Fruit fly (Drosophila melanogaster) whole organism, embryonic: ENCODE data around the gene CG12998.

Source experiments
- Atf-2 ChIP-seq: fragments of 200-800 bp; sonication (Bioruptor generic); optimal IDR thresholded peaks from 2 replicates; lab custom pipeline; 2016; ENCODE audit warnings: missing biosample characterization, missing genetic modification characterization
- Bdp1 ChIP-seq: fragments of 200-800 bp; sonication (Bioruptor generic); optimal IDR thresholded peaks from 3 replicates; lab custom pipeline; 2016; ENCODE audit warnings: missing biosample characterization, missing genetic modification characterization
- BtbVII ChIP-seq: fragments of 200-800 bp; sonication (Bioruptor generic); optimal IDR thresholded peaks from 3 replicates; lab custom pipeline; 2017; ENCODE audit warnings: missing biosample characterization, mild to moderate bottlenecking, missing genetic modification characterization
- Bteb2 ChIP-seq: fragments of 200-800 bp; sonication (Bioruptor generic); optimal IDR thresholded peaks from 2 replicates; lab custom pipeline; 2016; ENCODE audit warnings: missing biosample characterization, missing genetic modification characterization
- CG10274 ChIP-seq: fragments of 200-800 bp; sonication (Bioruptor generic); optimal IDR thresholded peaks from 3 replicates; lab custom pipeline; 2017; ENCODE audit warnings: missing biosample characterization, mild to moderate bottlenecking, missing genetic modification characterization
- CG10654 ChIP-seq: fragments of 200-800 bp; sonication (Bioruptor generic); optimal IDR thresholded peaks from 2 replicates; lab custom pipeline; 2016; ENCODE audit warnings: missing biosample characterization, missing genetic modification characterization
- CG12155 ChIP-seq: fragments of 200-800 bp; sonication (Bioruptor generic); optimal IDR thresholded peaks from 3 replicates; lab custom pipeline; 2016; ENCODE audit warnings: missing biosample characterization, missing genetic modification characterization
- CG14667 ChIP-seq: fragments of 200-800 bp; sonication (Bioruptor generic); IDR thresholded peaks from 2 replicates; pipeline ENCODE4 v1.3.6; 2022; ENCODE audit warnings: missing biosample characterization, missing genetic modification characterization
- CG17829 ChIP-seq: fragments of 200-800 bp; optimal IDR thresholded peaks from 2 replicates; lab custom pipeline; 2019; ENCODE audit warnings: missing biosample characterization, mild to moderate bottlenecking, missing genetic modification characterization, moderate library complexity
- CG18011 ChIP-seq: fragments of 200-800 bp; sonication (Bioruptor generic); optimal IDR thresholded peaks from 2 replicates; lab custom pipeline; 2017; ENCODE audit warnings: missing biosample characterization, missing genetic modification characterization, mild to moderate bottlenecking, moderate library complexity, missing genotype
- CG1832 ChIP-seq: fragments of 200-800 bp; sonication (Bioruptor generic); optimal IDR thresholded peaks from 2 replicates; lab custom pipeline; 2017; ENCODE audit warnings: missing biosample characterization, mild to moderate bottlenecking, missing genetic modification characterization, inconsistent platforms
- CG2199 ChIP-seq: fragments of 200-800 bp; sonication (Bioruptor generic); IDR thresholded peaks from 3 replicates; pipeline ENCODE4 v1.3.6; 2022; ENCODE audit warnings: missing biosample characterization, missing genetic modification characterization
- CG2712 ChIP-seq: fragments of 200-800 bp; optimal IDR thresholded peaks from 3 replicates; lab custom pipeline; 2019; ENCODE audit warnings: missing biosample characterization, mild to moderate bottlenecking, missing genetic modification characterization, moderate library complexity
- CG30020 ChIP-seq: fragments of 200-800 bp; optimal IDR thresholded peaks from 2 replicates; lab custom pipeline; 2019; ENCODE audit warnings: missing biosample characterization, mild to moderate bottlenecking, missing genetic modification characterization, moderate library complexity
- CG30431 ChIP-seq: fragments of 200-800 bp; sonication (Bioruptor generic); optimal IDR thresholded peaks from 2 replicates; lab custom pipeline; 2017; ENCODE audit warnings: missing biosample characterization, missing genetic modification characterization
- CG31388 ChIP-seq: fragments of 200-800 bp; sonication (Bioruptor generic); optimal IDR thresholded peaks from 2 replicates; lab custom pipeline; 2016; ENCODE audit warnings: missing biosample characterization, missing genetic modification characterization
- CG3726 ChIP-seq: fragments of 200-800 bp; sonication (Bioruptor generic); IDR thresholded peaks from 3 replicates; pipeline ENCODE4, ENCODE4 v1.3.6; 2022; ENCODE audit warnings: missing biosample characterization, missing genetic modification characterization
- CG8478 ChIP-seq: fragments of >200 bp; optimal IDR thresholded peaks from 2 replicates; lab custom pipeline; 2018
- CG8924 ChIP-seq: fragments of 200-800 bp; optimal IDR thresholded peaks from 3 replicates; lab custom pipeline; 2019; ENCODE audit warnings: missing biosample characterization, mild to moderate bottlenecking, missing genetic modification characterization, moderate library complexity
- CG8944 ChIP-seq: fragments of 200-800 bp; sonication (Bioruptor generic); optimal IDR thresholded peaks from 3 replicates; lab custom pipeline; 2016; ENCODE audit warnings: missing biosample characterization, missing genetic modification characterization
- CTCF ChIP-seq: fragments of 200-800 bp; sonication (Bioruptor generic); optimal IDR thresholded peaks from 2 replicates; lab custom pipeline; 2017; ENCODE audit warnings: missing biosample characterization, mild to moderate bottlenecking, missing genetic modification characterization, moderate library complexity
- Chrac-16 ChIP-seq: fragments of 200-800 bp; sonication (Bioruptor generic); optimal IDR thresholded peaks from 3 replicates; lab custom pipeline; 2016; ENCODE audit warnings: missing biosample characterization, missing genetic modification characterization
- E2f1 ChIP-seq: fragments of 200-800 bp; sonication (Bioruptor generic); IDR thresholded peaks from 2 replicates; pipeline ENCODE4 v1.3.6; 2022; ENCODE audit warnings: missing biosample characterization, missing genetic modification characterization
- HLH54F ChIP-seq: fragments of 200-800 bp; sonication (Bioruptor generic); optimal IDR thresholded peaks from 3 replicates; lab custom pipeline; 2016; ENCODE audit warnings: missing biosample characterization, missing genetic modification characterization
- HLHmδ ChIP-seq: fragments of 200-800 bp; sonication (Bioruptor generic); optimal IDR thresholded peaks from 2 replicates; lab custom pipeline; 2018; ENCODE audit warnings: missing biosample characterization, mild to moderate bottlenecking, missing genetic modification characterization, moderate library complexity
- Hr78 ChIP-seq, 2 experiments: fragments of 200-800 bp in 1 of 2; fragments of >200 bp in 1 of 2; sonication (Bioruptor generic) in 1 of 2; optimal IDR thresholded peaks; 2 replicates each; lab custom pipeline; 2017 to 2019; ENCODE audit warnings: missing biosample characterization in 2 of 2, missing genetic modification characterization in 2 of 2, mild to moderate bottlenecking in 1 of 2, moderate library complexity in 1 of 2
- Lpt ChIP-seq: fragments of >200 bp; optimal IDR thresholded peaks from 2 replicates; lab custom pipeline; 2018; ENCODE audit warnings: missing biosample characterization, missing genetic modification characterization
- Nf-YA ChIP-seq: fragments of 200-800 bp; sonication (Bioruptor generic); IDR thresholded peaks from 2 replicates; pipeline ENCODE4 v1.3.6; 2022; ENCODE audit warnings: missing biosample characterization, missing genetic modification characterization
- Xrp1 ChIP-seq: fragments of 200-800 bp; sonication (Bioruptor generic); IDR thresholded peaks from 2 replicates; pipeline ENCODE4 v1.3.6; 2022; ENCODE audit warnings: missing biosample characterization, missing genetic modification characterization
- ara ChIP-seq: fragments of 200-800 bp; sonication (Bioruptor generic); IDR thresholded peaks from 2 replicates; pipeline ENCODE4 v1.3.6; 2022; ENCODE audit warnings: missing biosample characterization, missing genetic modification characterization
- bcd ChIP-seq: fragments of 200-800 bp; sonication (Bioruptor generic); optimal IDR thresholded peaks from 2 replicates; lab custom pipeline; 2017; ENCODE audit warnings: missing biosample characterization, mild to moderate bottlenecking, missing genetic modification characterization
- bsh ChIP-seq, 2 experiments: fragments of 200-800 bp; sonication (Bioruptor generic); optimal IDR thresholded peaks; 2 replicates each; lab custom pipeline; 2017 to 2018; ENCODE audit warnings: mild to moderate bottlenecking in 2 of 2, missing biosample characterization in 2 of 2, missing genetic modification characterization in 2 of 2, moderate library complexity in 1 of 2
- btn ChIP-seq: fragments of 200-800 bp; sonication (Bioruptor generic); optimal IDR thresholded peaks from 2 replicates; lab custom pipeline; 2016; ENCODE audit warnings: missing biosample characterization, missing genetic modification characterization
- dati ChIP-seq: fragments of 200-800 bp; sonication (Bioruptor generic); IDR thresholded peaks from 2 replicates; pipeline ENCODE4 v1.3.6; 2022; ENCODE audit warnings: missing biosample characterization, missing genetic modification characterization
- ewg ChIP-seq: fragments of 200-800 bp; sonication (Bioruptor generic); optimal IDR thresholded peaks from 3 replicates; lab custom pipeline; 2017; ENCODE audit warnings: mild to moderate bottlenecking, missing biosample characterization, missing genetic modification reagents, missing genetic modification characterization
- gem ChIP-seq: fragments of 200-800 bp; sonication (Bioruptor generic); optimal IDR thresholded peaks from 2 replicates; lab custom pipeline; 2019; ENCODE audit warnings: missing biosample characterization, mild to moderate bottlenecking, missing genetic modification characterization, moderate library complexity
- gsb-n ChIP-seq: fragments of 200-800 bp; sonication (Bioruptor generic); optimal IDR thresholded peaks from 3 replicates; lab custom pipeline; 2018; ENCODE audit warnings: missing biosample characterization, mild to moderate bottlenecking, missing genetic modification characterization
- hkb ChIP-seq, 2 experiments: fragments of 200-800 bp in 1 of 2; fragments of >200 bp in 1 of 2; sonication (Bioruptor generic) in 1 of 2; IDR thresholded peaks in 1 of 2; optimal IDR thresholded peaks in 1 of 2; 2 replicates each; pipeline versions ENCODE4 v1.3.6 to Lab custom; 2017 to 2022; ENCODE audit warnings: missing biosample characterization in 1 of 2, missing genetic modification characterization in 1 of 2
- kni ChIP-seq: fragments of 200-800 bp; sonication (Bioruptor generic); optimal IDR thresholded peaks from 3 replicates; lab custom pipeline; 2017; ENCODE audit warnings: mild to moderate bottlenecking, missing biosample characterization, missing genetic modification reagents, missing genetic modification characterization
- luna ChIP-seq: fragments of 200-800 bp; sonication (Bioruptor generic); optimal IDR thresholded peaks from 2 replicates; lab custom pipeline; 2016; ENCODE audit warnings: missing biosample characterization, missing genetic modification characterization
- pan ChIP-seq, 4 experiments: fragments of >200 bp in 3 of 4; fragments of 200-800 bp in 1 of 4; sonication (Bioruptor generic) in 1 of 4; optimal IDR thresholded peaks in 3 of 4; IDR thresholded peaks in 1 of 4; 2 replicates each; pipeline versions ENCODE4 v1.3.6 to Lab custom; 2017 to 2022; ENCODE audit warnings: missing biosample characterization in 2 of 4, missing genetic modification characterization in 2 of 4, mixed read lengths in 1 of 4
- pros ChIP-seq: fragments of 200-800 bp; sonication (Bioruptor generic); optimal IDR thresholded peaks from 3 replicates; lab custom pipeline; 2019; ENCODE audit warnings: missing biosample characterization, mild to moderate bottlenecking, missing genetic modification characterization, moderate library complexity
- run ChIP-seq: fragments of 200-800 bp; sonication (Bioruptor generic); optimal IDR thresholded peaks from 3 replicates; lab custom pipeline; 2018; ENCODE audit warnings: missing biosample characterization, mild to moderate bottlenecking, missing genetic modification characterization
- shn ChIP-seq: fragments of 200-800 bp; sonication (Bioruptor generic); optimal IDR thresholded peaks from 3 replicates; lab custom pipeline; 2016; ENCODE audit warnings: missing biosample characterization, missing genetic modification characterization
- sim ChIP-seq: fragments of 200-800 bp; sonication (Bioruptor generic); IDR thresholded peaks from 2 replicates; pipeline ENCODE4 v1.3.6; 2022; ENCODE audit warnings: missing biosample characterization, missing genetic modification characterization
- ssp ChIP-seq: fragments of 200-800 bp; sonication (Bioruptor generic); IDR thresholded peaks from 2 replicates; pipeline ENCODE4 v1.3.6; 2022; ENCODE audit warnings: missing biosample characterization, missing genetic modification characterization
- stc ChIP-seq: fragments of 200-800 bp; sonication (Bioruptor generic); IDR thresholded peaks from 2 replicates; pipeline ENCODE4 v1.3.6; 2022; ENCODE audit warnings: missing biosample characterization, missing genetic modification characterization
- tap ChIP-seq: fragments of 200-800 bp; optimal IDR thresholded peaks from 3 replicates; lab custom pipeline; 2019; ENCODE audit warnings: missing biosample characterization, mild to moderate bottlenecking, missing genetic modification characterization, moderate library complexity
- toy ChIP-seq: fragments of 200-800 bp; sonication (Bioruptor generic); IDR thresholded peaks from 2 replicates; pipeline ENCODE4 v1.3.6; 2022; ENCODE audit warnings: missing biosample characterization, missing genetic modification characterization
- unpg ChIP-seq: fragments of 200-800 bp; sonication (Bioruptor generic); optimal IDR thresholded peaks from 3 replicates; lab custom pipeline; 2018; ENCODE audit warnings: missing biosample characterization, mild to moderate bottlenecking, missing genetic modification characterization, moderate library complexity
- wor ChIP-seq: fragments of 200-800 bp; sonication (Bioruptor generic); IDR thresholded peaks from 2 replicates; pipeline ENCODE4 v1.3.6; 2022; ENCODE audit warnings: missing biosample characterization, missing genetic modification characterization

The CG12998 gene

DNA sequence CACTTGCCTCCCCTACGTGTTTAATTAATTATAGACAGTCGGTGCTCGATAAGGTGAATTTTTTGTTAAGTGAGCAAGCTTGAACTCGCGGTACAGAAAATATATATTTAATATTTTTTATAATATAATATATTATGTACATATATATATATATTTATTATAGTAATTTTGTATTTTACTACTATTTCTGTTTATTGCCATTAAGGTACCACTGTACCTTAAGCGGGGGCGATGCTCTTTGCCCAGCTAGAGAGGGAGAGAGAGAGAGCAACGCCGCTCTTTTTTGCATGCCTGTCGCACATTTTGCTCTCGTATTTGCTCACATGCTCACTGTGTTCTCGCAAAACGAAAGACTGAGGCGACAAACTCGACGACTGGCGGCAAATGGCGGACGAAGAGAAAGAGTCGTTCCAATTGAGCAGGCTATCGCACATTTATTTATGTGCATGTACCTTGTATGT lies 48.0 kb upstream of the CG12998 start (continued):
- TF ChIP-seq pan (optimal IDR thresholded peaks at IDR 0.05; lab: Kevin White, UChicago) = no peak
- TF ChIP-seq pan (GFP tag; optimal IDR thresholded peaks at IDR 0.05 in 1 of 2, IDR thresholded peaks at IDR 0.05 in 1 of 2) = peak in 1 of 2 experiments; percentile 67
- TF ChIP-seq CG1832 (GFP tag; lab: Kevin White, UChicago) = no peak
- TF ChIP-seq CG14667 (GFP tag; lab: Robert Waterston, UW) = 0 out of 2 replicates have a peak, but pooled peaks have one; percentile 11
- no peak for TF ChIP-seq sim
- TF ChIP-seq unpg (GFP tag; lab: Kevin White, UChicago) = peak; percentile 57
- TF ChIP-seq Lpt = no peak
- TF ChIP-seq btn = no peak
- TF ChIP-seq CG12155 = no peak
- no peak for TF ChIP-seq ewg (GFP tag; lab: Kevin White, UChicago)
- TF ChIP-seq luna (GFP tag; lab: Kevin White, UChicago) = no peak
- no peak for TF ChIP-seq CTCF (GFP tag; lab: Kevin White, UChicago)
- peak; percentile 53 for TF ChIP-seq CG8924 (tag; lab: Kevin White, UChicago)
- TF ChIP-seq CG30431 (GFP tag; lab: Kevin White, UChicago) = no peak
- TF ChIP-seq BtbVII (GFP tag; lab: Kevin White, UChicago) = peak; percentile 29
- no peak for TF ChIP-seq Nf-YA (GFP tag; lab: Robert Waterston, UW)
- no peak for TF ChIP-seq hkb (optimal IDR thresholded peaks at IDR 0.05; lab: Kevin White, UChicago)
- TF ChIP-seq hkb (GFP tag; IDR thresholded peaks at IDR 0.05; lab: Robert Waterston, UW) = peak; percentile 55; the same call in 1 of the 2 replicates
- peak; percentile 26 for TF ChIP-seq CG17829 (tag; lab: Kevin White, UChicago)
- TF ChIP-seq pros (GFP tag; lab: Kevin White, UChicago) = no peak
- TF ChIP-seq CG8478 (lab: Kevin White, UChicago) = no peak
- no peak for TF ChIP-seq CG2199
- no peak for TF ChIP-seq CG8944
- peak; percentile 16 for TF ChIP-seq tap
- 0 out of 2 replicates have a peak, but pooled peaks have one; percentile 28 for TF ChIP-seq stc (GFP tag; lab: Robert Waterston, UW)
- no peak for TF ChIP-seq Bteb2 (GFP tag; lab: Kevin White, UChicago)
- TF ChIP-seq HLH54F (GFP tag; lab: Kevin White, UChicago) = no peak
- no peak for TF ChIP-seq CG3726
- TF ChIP-seq CG10654 = no peak
- TF ChIP-seq CG18011 (GFP tag; lab: Kevin White, UChicago) = no peak
- TF ChIP-seq toy (GFP tag; lab: Robert Waterston, UW) = no peak
- TF ChIP-seq Atf-2 (GFP tag; lab: Kevin White, UChicago) = no peak
- TF ChIP-seq kni (GFP tag; lab: Kevin White, UChicago) = no peak
- peak; percentile 24 for TF ChIP-seq bcd
- 0 out of 2 replicates have a peak, but pooled peaks have one; percentile 32 for TF ChIP-seq E2f1
- no peak for TF ChIP-seq HLHmδ (GFP tag; lab: Kevin White, UChicago)
- TF ChIP-seq dati (GFP tag; lab: Robert Waterston, UW) = no peak
- TF ChIP-seq CG2712 (tag; lab: Kevin White, UChicago) = peak; percentile 36
- 0 out of 2 replicates have a peak, but pooled peaks have one; percentile 14 for TF ChIP-seq ssp (GFP tag; lab: Robert Waterston, UW)
- no peak for TF ChIP-seq CG10274 (GFP tag; lab: Kevin White, UChicago)
- TF ChIP-seq gsb-n (tag; lab: Kevin White, UChicago) = no peak
- no peak for TF ChIP-seq Chrac-16 (GFP tag; lab: Kevin White, UChicago)
- TF ChIP-seq CG31388 (GFP tag; lab: Kevin White, UChicago) = no peak
- TF ChIP-seq Bdp1 = no peak
- peak in 1 of 2 experiments; percentile 66 for TF ChIP-seq bsh (GFP tag; optimal IDR thresholded peaks at IDR 0.05; lab: Kevin White, UChicago)
- TF ChIP-seq wor (GFP tag; lab: Robert Waterston, UW) = no peak
- no peak for TF ChIP-seq shn (GFP tag; lab: Kevin White, UChicago)
- no peak for TF ChIP-seq Hr78 (GFP tag; optimal IDR thresholded peaks at IDR 0.05; lab: Kevin White, UChicago)
- TF ChIP-seq run (tag; lab: Kevin White, UChicago) = no peak
- TF ChIP-seq ara (GFP tag; lab: Robert Waterston, UW) = no peak
- TF ChIP-seq gem (tag; lab: Kevin White, UChicago) = peak; percentile 60
- TF ChIP-seq CG30020 = no peak
- TF ChIP-seq Xrp1 (GFP tag; lab: Robert Waterston, UW) = peak; percentile 18; the same call in 1 of the 2 replicates
